Worm (Caenorhabditis elegans): ENCODE data around the gene fbxa-72.

fbxa-72 gene

DNA sequence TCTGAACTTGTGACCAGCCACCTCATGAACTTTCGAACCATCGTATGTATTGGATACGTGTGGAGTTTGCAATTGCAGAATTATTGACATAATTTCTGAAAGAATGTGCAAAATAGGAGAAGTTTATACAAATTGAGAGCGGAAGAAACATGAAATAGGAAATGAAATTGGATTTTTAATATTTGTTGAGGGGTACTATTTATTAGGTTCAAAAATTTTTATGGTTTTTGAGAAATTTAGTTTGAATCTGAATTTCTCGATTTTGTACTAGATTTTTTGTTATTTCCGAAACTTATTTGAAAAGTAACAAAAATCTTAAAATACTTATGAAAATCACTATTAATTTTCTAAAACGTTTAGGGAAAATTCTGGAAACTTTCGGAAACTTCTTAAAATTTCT is 48.0 kb downstream of the fbxa-72 start, which contains the start of gene F48G7.9:
F48G7.9 (minus strand) TSS at position 101 of the 400 bp plus-strand sequence.
- TF ChIP-seq zag-1 (tag; optimal IDR thresholded peaks at IDR 0.05), result no peak
- no peak for TF ChIP-seq lin-39 (tag; optimal IDR thresholded peaks at IDR 0.05)
- no peak for TF ChIP-seq daf-19 (GFP tag; conservative IDR thresholded peaks at IDR 0.05)
- no peak for TF ChIP-seq R02D3.7 (tag; optimal IDR thresholded peaks at IDR 0.05)
- no peak for TF ChIP-seq set-16 (GFP tag; IDR thresholded peaks at IDR 0.05)
- TF ChIP-seq ztf-11 (tag; optimal IDR thresholded peaks at IDR 0.05), result no peak
- TF ChIP-seq dve-1 (tag; optimal IDR thresholded peaks at IDR 0.05; ENCODE audit: insufficient read depth), result no peak
- no peak for TF ChIP-seq spr-1 (tag; optimal IDR thresholded peaks at IDR 0.05)
- TF ChIP-seq ces-1 (GFP tag; optimal IDR thresholded peaks at IDR 0.05), result no peak
- no peak for TF ChIP-seq unc-39 (tag; optimal IDR thresholded peaks at IDR 0.05)
- TF ChIP-seq hmg-1.1 (GFP tag; IDR thresholded peaks at IDR 0.05), result no peak
- TF ChIP-seq aly-2 (tag; optimal IDR thresholded peaks at IDR 0.05), result no peak

DNA sequence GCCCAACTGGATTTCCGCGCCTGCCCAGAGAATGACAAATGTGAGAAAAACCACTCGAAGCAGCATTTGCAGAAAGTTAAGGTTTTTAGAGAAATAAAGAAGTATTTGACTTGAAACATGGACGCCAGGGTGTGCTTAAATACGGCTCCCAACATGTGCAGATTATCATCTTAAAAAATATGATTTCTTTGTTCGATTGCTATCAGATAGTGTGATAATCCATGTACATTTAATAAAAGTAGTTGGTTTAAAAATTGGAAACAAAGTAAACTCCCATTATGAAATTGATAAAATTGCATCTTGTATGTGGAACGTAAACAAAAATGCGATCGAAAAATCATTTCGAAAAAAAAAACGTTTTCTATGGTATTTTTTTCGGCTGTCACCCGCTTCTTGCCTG is 49.0 kb downstream of the fbxa-72 start, which contains the start of gene F48G7.8:
F48G7.8 (minus strand) TSS at position 101 of the 400 bp plus-strand sequence.
- TF ChIP-seq daf-12 (tag; optimal IDR thresholded peaks at IDR 0.05) (no peak), rbr-2 (tag; optimal IDR thresholded peaks at IDR 0.05) (no peak), nhr-6 (tag; optimal IDR thresholded peaks at IDR 0.05) (no peak), daf-16 (GFP tag; optimal IDR thresholded peaks at IDR 0.05) (no peak), daf-16 (tag; optimal IDR thresholded peaks at IDR 0.05) (no peak), hif-1 (tag; optimal IDR thresholded peaks at IDR 0.05) (no peak), spr-3 (GFP tag; optimal IDR thresholded peaks at IDR 0.05) (no peak), pqm-1 (tag; optimal IDR thresholded peaks at IDR 0.05) (no peak), hmg-1.1 (GFP tag; IDR thresholded peaks at IDR 0.05) (no peak), egl-27 (tag; optimal IDR thresholded peaks at IDR 0.05) (no peak), nhr-77 (tag; optimal IDR thresholded peaks at IDR 0.05) (no peak), ceh-44 (GFP tag; IDR thresholded peaks at IDR 0.05) (no peak), pha-4 (GFP tag; IDR thresholded peaks at IDR 0.05) (no peak), pha-4 (tag; optimal IDR thresholded peaks at IDR 0.05) (no peak)

DNA sequence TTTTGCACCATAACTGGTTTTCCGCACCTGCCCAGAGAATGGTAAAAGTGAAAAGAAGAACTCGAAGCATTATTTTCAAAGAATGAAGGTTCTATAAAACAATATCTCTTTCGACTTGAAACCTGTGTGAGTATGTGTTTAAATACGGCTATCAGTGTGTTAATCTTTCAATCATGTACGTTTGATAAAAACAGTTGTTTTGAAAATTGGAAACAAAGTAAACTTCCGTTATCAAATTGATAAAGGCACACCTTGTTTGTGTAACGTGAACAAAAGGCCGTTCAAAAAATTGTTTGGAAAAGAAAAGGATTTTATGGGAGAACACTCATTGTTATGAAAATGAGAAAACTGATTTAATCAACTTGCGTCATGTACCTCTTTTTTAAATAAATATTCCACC is 50.2 kb downstream of the fbxa-72 start, which contains the start of gene F48G7.7:
F48G7.7 (minus strand) TSS at position 101 of the 400 bp plus-strand sequence.
- TF ChIP-seq daf-16 (GFP tag; optimal IDR thresholded peaks at IDR 0.05) (no peak), daf-16 (tag; optimal IDR thresholded peaks at IDR 0.05) (peak; percentile 10), unc-62 (GFP tag; optimal IDR thresholded peaks at IDR 0.05 in 1 of 2) (peak in 1 of 2 experiments; percentile 29), unc-62 (tag; optimal IDR thresholded peaks at IDR 0.05) (no peak), mdt-29 (GFP tag; IDR thresholded peaks at IDR 0.05) (no peak), egl-27 (tag; optimal IDR thresholded peaks at IDR 0.05) (no peak)

DNA sequence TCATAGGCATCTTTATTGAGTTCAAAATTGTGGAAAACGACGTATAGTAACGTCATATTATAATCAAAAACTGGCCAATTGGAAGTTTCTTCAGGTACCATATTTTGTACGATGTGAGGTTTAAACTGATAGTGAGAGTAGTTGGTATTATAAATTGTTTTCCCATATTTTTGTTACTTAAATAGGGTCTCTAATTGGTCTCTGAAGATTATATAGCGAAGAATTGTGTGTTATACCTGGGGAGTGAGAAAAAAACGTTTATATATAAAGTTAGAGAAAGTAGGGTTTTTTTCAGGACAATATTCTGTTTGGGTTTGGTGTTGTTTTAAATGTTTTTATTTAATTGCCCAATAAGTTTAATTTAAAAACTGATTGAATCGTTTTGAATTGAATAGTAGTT is 51.6 kb downstream of the fbxa-72 start, which contains the start of gene srt-17:
srt-17 (minus strand) TSS at position 101 of the 400 bp plus-strand sequence.
- TF ChIP-seq gei-8 (GFP tag; optimal IDR thresholded peaks at IDR 0.05), result no peak
- no peak for TF ChIP-seq Y105C5A.15 (GFP tag; IDR thresholded peaks at IDR 0.05)
- TF ChIP-seq fkh-10 (GFP tag; optimal IDR thresholded peaks at IDR 0.05), result no peak
- no peak for TF ChIP-seq nhr-76 (tag; optimal IDR thresholded peaks at IDR 0.05)
- TF ChIP-seq sdz-12 (GFP tag; optimal IDR thresholded peaks at IDR 0.05), result no peak
- no peak for TF ChIP-seq madf-9 (GFP tag; conservative IDR thresholded peaks at IDR 0.05)
- TF ChIP-seq F26F4.8 (GFP tag; conservative IDR thresholded peaks at IDR 0.05), result no peak
- no peak for TF ChIP-seq ztf-11 (tag; optimal IDR thresholded peaks at IDR 0.05)
- no peak for TF ChIP-seq egl-27 (tag; optimal IDR thresholded peaks at IDR 0.05)
- no peak for TF ChIP-seq ztf-7 (tag; optimal IDR thresholded peaks at IDR 0.05)
- TF ChIP-seq Y75B8A.6 (GFP tag; IDR thresholded peaks at IDR 0.05), result no peak
- TF ChIP-seq tag-97 (GFP tag; IDR thresholded peaks at IDR 0.05), result no peak
- TF ChIP-seq skn-1 (tag; optimal IDR thresholded peaks at IDR 0.05), result no peak
- no peak for TF ChIP-seq nhr-6 (tag; optimal IDR thresholded peaks at IDR 0.05)
- TF ChIP-seq ctbp-1 (GFP tag; IDR thresholded peaks at IDR 0.05), result no peak
